ENCODE assay signal across 5 fruit fly cellular contexts in genomic region chrX:18407394-18407721, dm6.
A peak's percentile ranks its signal among the peaks of the same experiment; 100 is the strongest.
TF ChIP-seq lines count a peak whose summit lies in the region.

No protein-coding gene starts in this region.

- no peak for TF ChIP-seq CTCF in whole organism, embryonic (GFP tag; optimal IDR thresholded peaks at IDR 0.05; lab: Kevin White, UChicago)

TF ChIP-seq in whole organism, adult, 20 proteins besides CTCF, POLR2A, EP300 and RAD21:
- no peak for TF ChIP-seq cnc (optimal IDR thresholded peaks at IDR 0.05; lab: Kevin White, UChicago)
- peak; percentile 35 for TF ChIP-seq CG33017 (tag; optimal IDR thresholded peaks at IDR 0.05; lab: Kevin White, UChicago)
- no peak for TF ChIP-seq Crg-1 (GFP tag; optimal IDR thresholded peaks at IDR 0.05; lab: Kevin White, UChicago)
- peak; percentile 76 for TF ChIP-seq CG14711 (tag; optimal IDR thresholded peaks at IDR 0.05; lab: Kevin White, UChicago)
- TF ChIP-seq CG7101 (tag; optimal IDR thresholded peaks at IDR 0.05; lab: Kevin White, UChicago): peak; percentile 59
- TF ChIP-seq pad (GFP tag; optimal IDR thresholded peaks at IDR 0.05; lab: Kevin White, UChicago): peak; percentile 19
- no peak for TF ChIP-seq Clk (GFP tag; optimal IDR thresholded peaks at IDR 0.05; lab: Kevin White, UChicago)
- TF ChIP-seq CG7045 (GFP tag; optimal IDR thresholded peaks at IDR 0.05; lab: Kevin White, UChicago): no peak
- TF ChIP-seq toe (GFP tag; optimal IDR thresholded peaks at IDR 0.05; lab: Kevin White, UChicago): no peak
- TF ChIP-seq ovo (GFP tag; optimal IDR thresholded peaks at IDR 0.05; lab: Kevin White, UChicago): no peak
- TF ChIP-seq cic (GFP tag; optimal IDR thresholded peaks at IDR 0.05; lab: Kevin White, UChicago): no peak
- TF ChIP-seq Hr96 (GFP tag; optimal IDR thresholded peaks at IDR 0.05; lab: Kevin White, UChicago): peak; percentile 30
- TF ChIP-seq kay (GFP tag; lab: Kevin White, UChicago; ENCODE audit: borderline replicate concordance): no peak
- peak; percentile 25 for TF ChIP-seq bab1 (GFP tag; optimal IDR thresholded peaks at IDR 0.05; lab: Kevin White, UChicago)

TF ChIP-seq in whole organism, embryonic, 481 proteins besides CTCF, POLR2A, EP300 and RAD21 (continues in another document):
- TF ChIP-seq unpg (GFP tag; optimal IDR thresholded peaks at IDR 0.05; lab: Kevin White, UChicago): peak; percentile 58
- peak; percentile 49 for TF ChIP-seq CG7839 (tag; optimal IDR thresholded peaks at IDR 0.05; lab: Kevin White, UChicago)
- no peak for TF ChIP-seq ap (GFP tag; IDR thresholded peaks at IDR 0.05; lab: Robert Waterston, UW)
- peak; percentile 34 for TF ChIP-seq Bteb2 (GFP tag; optimal IDR thresholded peaks at IDR 0.05; lab: Kevin White, UChicago)
- TF ChIP-seq Ada2b (GFP tag; IDR thresholded peaks at IDR 0.05; lab: Robert Waterston, UW): 0 out of 2 replicates have a peak, but pooled peaks have one; percentile 23
- TF ChIP-seq CG32532 (GFP tag; IDR thresholded peaks at IDR 0.05; lab: Robert Waterston, UW): peak; percentile 26; the same call in 1 of the 2 replicates
- TF ChIP-seq CG18599 (GFP tag; optimal IDR thresholded peaks at IDR 0.05; lab: Kevin White, UChicago): peak; percentile 53
- no peak for TF ChIP-seq ken (GFP tag; IDR thresholded peaks at IDR 0.05; lab: Robert Waterston, UW)
- TF ChIP-seq sens (GFP tag; lab: Kevin White, UChicago): peak; percentile 84
- no peak for TF ChIP-seq CG9932 (GFP tag; IDR thresholded peaks at IDR 0.05; lab: Robert Waterston, UW)
- no peak for TF ChIP-seq trh (GFP tag; optimal IDR thresholded peaks at IDR 0.05; lab: Kevin White, UChicago)
- no peak for TF ChIP-seq Fer2 (tag; optimal IDR thresholded peaks at IDR 0.05; lab: Kevin White, UChicago)
- peak; percentile 16 for TF ChIP-seq ERR (GFP tag; optimal IDR thresholded peaks at IDR 0.05; lab: Kevin White, UChicago)
- TF ChIP-seq Dbx (GFP tag; IDR thresholded peaks at IDR 0.05; lab: Robert Waterston, UW): 0 out of 3 replicates have a peak, but pooled peaks have one; percentile 43
- peak; percentile 42 for TF ChIP-seq grau (tag; optimal IDR thresholded peaks at IDR 0.05; lab: Kevin White, UChicago)
- peak; percentile 5 for TF ChIP-seq Xbp1 (GFP tag; optimal IDR thresholded peaks at IDR 0.05; lab: Kevin White, UChicago)
- peak; percentile 42 for TF ChIP-seq CG2678 (tag; optimal IDR thresholded peaks at IDR 0.05; lab: Kevin White, UChicago)
- TF ChIP-seq CG12391 (tag; optimal IDR thresholded peaks at IDR 0.05; lab: Kevin White, UChicago): peak; percentile 23
- peak; percentile 28; the same call in 1 of the 2 replicates for TF ChIP-seq Xrp1 (GFP tag; IDR thresholded peaks at IDR 0.05; lab: Robert Waterston, UW)

TF ChIP-seq in whole organism, prepupa, 60 proteins besides CTCF, POLR2A, EP300 and RAD21:
- TF ChIP-seq Sox102F (GFP tag; optimal IDR thresholded peaks at IDR 0.05; lab: Kevin White, UChicago) (no peak), CG15336 (GFP tag; IDR thresholded peaks at IDR 0.05; lab: Robert Waterston, UW) (peak; percentile 63; the same call in 1 of the 2 replicates), CG7368 (GFP tag; optimal IDR thresholded peaks at IDR 0.05; lab: Kevin White, UChicago) (no peak), Hr4 (GFP tag; optimal IDR thresholded peaks at IDR 0.05; lab: Kevin White, UChicago) (peak; percentile 30), svp (GFP tag; lab: Kevin White, UChicago) (peak; percentile 15), Eip93F (GFP tag; optimal IDR thresholded peaks at IDR 0.05; lab: Kevin White, UChicago) (no peak), Eip78C (GFP tag; lab: Kevin White, UChicago) (peak; percentile 59), Ets96B (tag; optimal IDR thresholded peaks at IDR 0.05; lab: Kevin White, UChicago) (peak; percentile 10), CG8632 (GFP tag; optimal IDR thresholded peaks at IDR 0.05; lab: Kevin White, UChicago) (peak; percentile 17), fd59A (GFP tag; optimal IDR thresholded peaks at IDR 0.05; lab: Kevin White, UChicago) (no peak), CG32006 (GFP tag; optimal IDR thresholded peaks at IDR 0.05; lab: Kevin White, UChicago) (peak; percentile 49), OdsH (GFP tag; optimal IDR thresholded peaks at IDR 0.05; lab: Kevin White, UChicago) (peak; percentile 20), CG8119 (GFP tag; IDR thresholded peaks at IDR 0.05; lab: Robert Waterston, UW) (0 out of 3 replicates have a peak, but pooled peaks have one; percentile 34), CG11762 (GFP tag; optimal IDR thresholded peaks at IDR 0.05; lab: Kevin White, UChicago; ENCODE audit: insufficient read depth) (no peak), eg (GFP tag; IDR thresholded peaks at IDR 0.05; lab: Robert Waterston, UW) (peak; percentile 53; the same call in 1 of the 3 replicates), fkh (GFP tag; optimal IDR thresholded peaks at IDR 0.05; lab: Kevin White, UChicago) (no peak), Gug (GFP tag; IDR thresholded peaks at IDR 0.05; lab: Robert Waterston, UW) (peak; percentile 20; the same call in 1 of the 2 replicates)
TF ChIP-seq in whole organism, prepupa: peak in this region for 11.

TF ChIP-seq in whole organism, pupa, 21 proteins besides CTCF, POLR2A, EP300 and RAD21:
- TF ChIP-seq CG10348 (GFP tag; IDR thresholded peaks at IDR 0.05; lab: Robert Waterston, UW): no peak
- TF ChIP-seq Pif1A (GFP tag; optimal IDR thresholded peaks at IDR 0.05; lab: Kevin White, UChicago): no peak
- TF ChIP-seq EcR (GFP tag; optimal IDR thresholded peaks at IDR 0.05; lab: Kevin White, UChicago): no peak
- TF ChIP-seq Ets98B (GFP tag; IDR thresholded peaks at IDR 0.05; lab: Robert Waterston, UW): peak; percentile 26
- TF ChIP-seq CG8159 (tag; optimal IDR thresholded peaks at IDR 0.05; lab: Kevin White, UChicago): peak; percentile 5
- no peak; the same call in 1 of the 2 replicates for TF ChIP-seq CG32121 (GFP tag; IDR thresholded peaks at IDR 0.05; lab: Robert Waterston, UW)
- no peak for TF ChIP-seq CG17806 (tag; optimal IDR thresholded peaks at IDR 0.05; lab: Kevin White, UChicago)
- no peak for TF ChIP-seq CG14655 (GFP tag; optimal IDR thresholded peaks at IDR 0.05; lab: Kevin White, UChicago)
- TF ChIP-seq CG9948 (tag; optimal IDR thresholded peaks at IDR 0.05; lab: Kevin White, UChicago): peak; percentile 26
- TF ChIP-seq Snoo (tag; optimal IDR thresholded peaks at IDR 0.05; lab: Kevin White, UChicago): no peak
- TF ChIP-seq CG13204 (GFP tag; optimal IDR thresholded peaks at IDR 0.05; lab: Kevin White, UChicago): no peak
- peak; percentile 37; the same call in 1 of the 2 replicates for TF ChIP-seq CG12605 (GFP tag; IDR thresholded peaks at IDR 0.05; lab: Robert Waterston, UW)
- TF ChIP-seq CG8301 (tag; optimal IDR thresholded peaks at IDR 0.05; lab: Kevin White, UChicago): peak; percentile 32
- TF ChIP-seq CG15710 (tag; optimal IDR thresholded peaks at IDR 0.05; lab: Kevin White, UChicago): peak; percentile 30
- TF ChIP-seq Pif1B (GFP tag; optimal IDR thresholded peaks at IDR 0.05; lab: Kevin White, UChicago): no peak
- TF ChIP-seq gl (tag; optimal IDR thresholded peaks at IDR 0.05; lab: Kevin White, UChicago): no peak
- no peak for TF ChIP-seq fd96Ca (GFP tag; IDR thresholded peaks at IDR 0.05; lab: Robert Waterston, UW)
- no peak for TF ChIP-seq D1 (tag; optimal IDR thresholded peaks at IDR 0.05; lab: Kevin White, UChicago)
- TF ChIP-seq CG34367 (tag; optimal IDR thresholded peaks at IDR 0.05; lab: Kevin White, UChicago): peak; percentile 11
- TF ChIP-seq CG4496 (GFP tag; IDR thresholded peaks at IDR 0.05; lab: Robert Waterston, UW): peak; percentile 37; the same call in 1 of the 3 replicates
- no peak for TF ChIP-seq rn (GFP tag; IDR thresholded peaks at IDR 0.05; lab: Robert Waterston, UW)

TF ChIP-seq in whole organism, wandering third instar larva, 38 proteins besides CTCF, POLR2A, EP300 and RAD21:
- TF ChIP-seq Vsx2 (GFP tag; optimal IDR thresholded peaks at IDR 0.05; lab: Kevin White, UChicago; ENCODE audit: partially characterized antibody) (no peak), fru (GFP tag; optimal IDR thresholded peaks at IDR 0.05; lab: Kevin White, UChicago) (peak; percentile 13), h (GFP tag; optimal IDR thresholded peaks at IDR 0.05; lab: Kevin White, UChicago) (peak; percentile 20)
